In the genomic region with DNA sequence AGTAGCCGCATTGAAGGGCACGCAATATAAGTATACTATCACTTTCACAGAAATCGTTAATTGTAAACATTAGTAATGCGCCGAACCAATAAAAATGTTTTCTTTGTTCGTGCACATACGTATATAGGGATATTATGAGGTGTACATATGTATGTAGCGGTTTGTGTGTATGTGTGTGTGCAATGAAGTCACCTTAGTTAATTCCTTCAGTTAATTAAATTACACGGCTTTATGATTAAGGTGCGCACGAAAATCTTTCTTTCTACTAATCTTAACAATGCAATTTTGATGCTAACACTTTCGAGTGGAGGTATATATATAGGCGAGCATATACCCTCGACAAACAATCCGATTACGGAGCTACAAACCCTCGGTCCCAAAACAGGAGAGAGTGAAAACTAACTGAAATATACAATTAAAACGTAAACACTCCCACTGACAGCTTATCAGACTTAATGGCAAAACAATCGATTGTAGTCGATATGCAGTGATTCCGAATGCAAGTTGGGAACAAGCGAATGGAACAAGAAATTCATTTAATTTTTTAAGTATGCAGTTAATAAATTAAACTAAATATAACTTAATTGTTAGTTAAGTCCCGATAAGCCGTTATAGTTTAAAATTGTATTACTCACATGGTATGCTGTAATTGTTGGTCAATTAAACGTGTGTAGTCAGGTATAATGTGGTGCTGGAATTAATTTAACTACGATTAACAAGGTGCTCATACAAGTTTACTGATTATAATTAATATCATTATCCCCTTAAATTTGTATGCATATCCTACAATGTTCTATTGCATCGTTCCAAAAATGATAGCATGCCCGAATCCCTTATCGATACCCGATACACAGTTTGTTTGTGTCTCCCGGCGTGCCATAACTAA, we compare ENCODE assay signal across 1 fruit fly cellular context.
TF ChIP-seq lines count a peak whose summit lies in the region.

A gene (minus strand): TSS at position 716 of the 886 bp plus-strand sequence.
A gene (plus strand): TSS at position 851 of the 886 bp plus-strand sequence.

TF ChIP-seq in whole organism, embryonic, 481 proteins besides CTCF, POLR2A, EP300 and RAD21 (continued from another document):
- peak; percentile 39; the same call in 1 of the 3 replicates for TF ChIP-seq so (GFP tag; IDR thresholded peaks at IDR 0.05; lab: Robert Waterston, UW)
- TF ChIP-seq CG17802 (tag; optimal IDR thresholded peaks at IDR 0.05; lab: Kevin White, UChicago): peak; percentile 25
- TF ChIP-seq NC2α (GFP tag; optimal IDR thresholded peaks at IDR 0.05; lab: Kevin White, UChicago): peak; percentile 25
- TF ChIP-seq nmo (GFP tag; optimal IDR thresholded peaks at IDR 0.05; lab: Kevin White, UChicago): peak; percentile 72
- peak; percentile 32 for TF ChIP-seq CG18262 (tag; optimal IDR thresholded peaks at IDR 0.05; lab: Kevin White, UChicago)
- TF ChIP-seq peb (GFP tag; IDR thresholded peaks at IDR 0.05; lab: Robert Waterston, UW): no peak
- no peak for TF ChIP-seq CG6813 (GFP tag; optimal IDR thresholded peaks at IDR 0.05; lab: Kevin White, UChicago)
- TF ChIP-seq CG13624 (GFP tag; optimal IDR thresholded peaks at IDR 0.05; lab: Kevin White, UChicago): no peak
- TF ChIP-seq amos (GFP tag; IDR thresholded peaks at IDR 0.05; lab: Robert Waterston, UW; ENCODE audit: partially characterized antibody): peak; percentile 78; the same call in 1 of the 2 replicates
- peak; percentile 62 for TF ChIP-seq CG13287 (GFP tag; IDR thresholded peaks at IDR 0.05; lab: Robert Waterston, UW; ENCODE audit: partially characterized antibody)
- no peak for TF ChIP-seq BtbVII (GFP tag; optimal IDR thresholded peaks at IDR 0.05; lab: Kevin White, UChicago)
- TF ChIP-seq CG4424 (GFP tag; optimal IDR thresholded peaks at IDR 0.05; lab: Kevin White, UChicago): peak; percentile 8
- peak; percentile 100 for TF ChIP-seq CG1603 (tag; optimal IDR thresholded peaks at IDR 0.05; lab: Kevin White, UChicago)
- TF ChIP-seq oc (tag; optimal IDR thresholded peaks at IDR 0.05; lab: Kevin White, UChicago): no peak
- TF ChIP-seq Blimp-1 (GFP tag; optimal IDR thresholded peaks at IDR 0.05; lab: Kevin White, UChicago): no peak
- TF ChIP-seq Sry-δ (GFP tag; optimal IDR thresholded peaks at IDR 0.05; lab: Kevin White, UChicago): peak; percentile 91
- TF ChIP-seq pfk (GFP tag; optimal IDR thresholded peaks at IDR 0.05; lab: Kevin White, UChicago): peak; percentile 95
- 0 out of 3 replicates have a peak, but pooled peaks have one; percentile 28 for TF ChIP-seq Doc3 (GFP tag; IDR thresholded peaks at IDR 0.05; lab: Robert Waterston, UW; ENCODE audit: partially characterized antibody)
- peak; percentile 11 for TF ChIP-seq Myb (GFP tag; optimal IDR thresholded peaks at IDR 0.05; lab: Kevin White, UChicago)
- peak; percentile 55 for TF ChIP-seq CG12391 (tag; optimal IDR thresholded peaks at IDR 0.05; lab: Kevin White, UChicago)
- peak; percentile 70 for TF ChIP-seq CG14710 (tag; optimal IDR thresholded peaks at IDR 0.05; lab: Kevin White, UChicago)
- peak; percentile 39 for TF ChIP-seq trem (tag; optimal IDR thresholded peaks at IDR 0.05; lab: Kevin White, UChicago)
- TF ChIP-seq eyg (GFP tag; optimal IDR thresholded peaks at IDR 0.05; lab: Kevin White, UChicago): no peak
- TF ChIP-seq croc (GFP tag; conservative IDR thresholded peaks at IDR 0.05; lab: Robert Waterston, UW): no peak
- TF ChIP-seq CG11723 (GFP tag; optimal IDR thresholded peaks at IDR 0.05; lab: Kevin White, UChicago): peak; percentile 94
- peak; percentile 78 for TF ChIP-seq CG2116 (GFP tag; optimal IDR thresholded peaks at IDR 0.05; lab: Kevin White, UChicago)
- peak; percentile 74 for TF ChIP-seq knrl (GFP tag; IDR thresholded peaks at IDR 0.05; lab: Robert Waterston, UW; ENCODE audit: partially characterized antibody)
- TF ChIP-seq phol (tag; optimal IDR thresholded peaks at IDR 0.05; lab: Kevin White, UChicago): peak; percentile 61
- peak; percentile 14 for TF ChIP-seq grn (GFP tag; optimal IDR thresholded peaks at IDR 0.05; lab: Kevin White, UChicago)
- TF ChIP-seq fd96Cb (tag; optimal IDR thresholded peaks at IDR 0.05; lab: Kevin White, UChicago): peak; percentile 1
- peak; percentile 66; the same call in 2 of the 3 replicates for TF ChIP-seq HLH4C (GFP tag; IDR thresholded peaks at IDR 0.05; lab: Robert Waterston, UW; ENCODE audit: partially characterized antibody)
- TF ChIP-seq CG34376 (GFP tag; optimal IDR thresholded peaks at IDR 0.05; lab: Kevin White, UChicago): peak; percentile 36
- TF ChIP-seq CG8924 (tag; optimal IDR thresholded peaks at IDR 0.05; lab: Kevin White, UChicago): peak; percentile 47
- TF ChIP-seq Med (GFP tag; lab: Kevin White, UChicago): peak; percentile 79
- peak; percentile 71; the same call in 1 of the 3 replicates for TF ChIP-seq hb (GFP tag; IDR thresholded peaks at IDR 0.05; lab: Robert Waterston, UW; ENCODE audit: partially characterized antibody)
- no peak for TF ChIP-seq da (GFP tag; optimal IDR thresholded peaks at IDR 0.05; lab: Kevin White, UChicago)
- TF ChIP-seq CG14860 (GFP tag; IDR thresholded peaks at IDR 0.05; lab: Robert Waterston, UW; ENCODE audit: partially characterized antibody): peak; percentile 50; the same call in 1 of the 3 replicates
- no peak for TF ChIP-seq CG7928 (GFP tag; optimal IDR thresholded peaks at IDR 0.05; lab: Kevin White, UChicago)
- peak; percentile 34 for TF ChIP-seq CG4820 (GFP tag; optimal IDR thresholded peaks at IDR 0.05; lab: Kevin White, UChicago)
- TF ChIP-seq sens (GFP tag; lab: Kevin White, UChicago): peak; percentile 77
- TF ChIP-seq Ravus (GFP tag; IDR thresholded peaks at IDR 0.05; lab: Robert Waterston, UW): no peak
- no peak for TF ChIP-seq CG12236 (GFP tag; optimal IDR thresholded peaks at IDR 0.05; lab: Kevin White, UChicago)
- TF ChIP-seq lab (GFP tag; optimal IDR thresholded peaks at IDR 0.05; lab: Kevin White, UChicago): no peak
- TF ChIP-seq Fer1 (GFP tag; optimal IDR thresholded peaks at IDR 0.05; lab: Kevin White, UChicago): peak; percentile 5
- peak; percentile 66; the same call in 1 of the 2 replicates for TF ChIP-seq inv (GFP tag; IDR thresholded peaks at IDR 0.05; lab: Robert Waterston, UW; ENCODE audit: partially characterized antibody)
- TF ChIP-seq tll (GFP tag; optimal IDR thresholded peaks at IDR 0.05; lab: Kevin White, UChicago): peak in 1 of 2 experiments; percentile 66
- peak; percentile 16 for TF ChIP-seq CG15514 (GFP tag; optimal IDR thresholded peaks at IDR 0.05; lab: Kevin White, UChicago)
- 0 out of 2 replicates have a peak, but pooled peaks have one; percentile 27 for TF ChIP-seq nerfin-2 (GFP tag; IDR thresholded peaks at IDR 0.05; lab: Robert Waterston, UW; ENCODE audit: partially characterized antibody)
- no peak for TF ChIP-seq CG4730 (GFP tag; IDR thresholded peaks at IDR 0.05; lab: Robert Waterston, UW)
- TF ChIP-seq Opbp (GFP tag; IDR thresholded peaks at IDR 0.05; lab: Robert Waterston, UW; ENCODE audit: partially characterized antibody): peak; percentile 77; the same call in 2 of the 3 replicates
- peak; percentile 2 for TF ChIP-seq luna (GFP tag; optimal IDR thresholded peaks at IDR 0.05; lab: Kevin White, UChicago)
- peak; percentile 67 for TF ChIP-seq unc-4 (GFP tag; IDR thresholded peaks at IDR 0.05; lab: Robert Waterston, UW; ENCODE audit: partially characterized antibody)
- peak; percentile 69 for TF ChIP-seq Scr (GFP tag; IDR thresholded peaks at IDR 0.05; lab: Robert Waterston, UW; ENCODE audit: partially characterized antibody)
- peak in 1 of 3 experiments; percentile 31 for TF ChIP-seq lola (GFP tag; optimal IDR thresholded peaks at IDR 0.05; lab: Kevin White, UChicago)
- TF ChIP-seq CG34224 (GFP tag; IDR thresholded peaks at IDR 0.05; lab: Robert Waterston, UW; ENCODE audit: partially characterized antibody): no peak
- peak; percentile 16 for TF ChIP-seq CG12155 (GFP tag; optimal IDR thresholded peaks at IDR 0.05; lab: Kevin White, UChicago)
- peak; percentile 1 for TF ChIP-seq mam (GFP tag; optimal IDR thresholded peaks at IDR 0.05; lab: Kevin White, UChicago)
- no peak for TF ChIP-seq Taf1 (GFP tag; IDR thresholded peaks at IDR 0.05; lab: Robert Waterston, UW)
- TF ChIP-seq CG17385 (GFP tag; optimal IDR thresholded peaks at IDR 0.05; lab: Kevin White, UChicago): peak; percentile 20
- TF ChIP-seq CG8290 (GFP tag; optimal IDR thresholded peaks at IDR 0.05; lab: Kevin White, UChicago): peak; percentile 77
- peak; percentile 72 to 82 for TF ChIP-seq CG8290 (tag; optimal IDR thresholded peaks at IDR 0.05; lab: Kevin White, UChicago)
- peak; percentile 31 for TF ChIP-seq CG17829 (tag; optimal IDR thresholded peaks at IDR 0.05; lab: Kevin White, UChicago)
- peak; percentile 11 for TF ChIP-seq CG4617 (GFP tag; optimal IDR thresholded peaks at IDR 0.05; lab: Kevin White, UChicago; ENCODE audit: borderline replicate concordance)
- TF ChIP-seq kah (GFP tag; optimal IDR thresholded peaks at IDR 0.05; lab: Kevin White, UChicago): peak; percentile 2
- no peak for TF ChIP-seq CG4328 (GFP tag; optimal IDR thresholded peaks at IDR 0.05; lab: Kevin White, UChicago)
- peak; percentile 68 for TF ChIP-seq Ets97D (GFP tag; optimal IDR thresholded peaks at IDR 0.05; lab: Kevin White, UChicago)
- TF ChIP-seq chm (GFP tag; IDR thresholded peaks at IDR 0.05; lab: Robert Waterston, UW): 0 out of 2 replicates have a peak, but pooled peaks have one; percentile 10
- peak; percentile 26 for TF ChIP-seq mirr (GFP tag; optimal IDR thresholded peaks at IDR 0.05; lab: Kevin White, UChicago)
- no peak for TF ChIP-seq Optix (GFP tag; IDR thresholded peaks at IDR 0.05; lab: Robert Waterston, UW)
- peak; percentile 46 for TF ChIP-seq Hsf (GFP tag; optimal IDR thresholded peaks at IDR 0.05; lab: Kevin White, UChicago)
- TF ChIP-seq Ets65A (GFP tag; lab: Kevin White, UChicago): peak; percentile 92
- 0 out of 3 replicates have a peak, but pooled peaks have one; percentile 56 for TF ChIP-seq CG7963 (GFP tag; IDR thresholded peaks at IDR 0.05; lab: Robert Waterston, UW; ENCODE audit: partially characterized antibody)
- peak; percentile 5 for TF ChIP-seq HLH54F (GFP tag; optimal IDR thresholded peaks at IDR 0.05; lab: Kevin White, UChicago)
- TF ChIP-seq sug (tag; optimal IDR thresholded peaks at IDR 0.05; lab: Kevin White, UChicago): peak; percentile 7
- peak; percentile 34; the same call in 1 of the 3 replicates for TF ChIP-seq CG34422 (GFP tag; IDR thresholded peaks at IDR 0.05; lab: Robert Waterston, UW)
- TF ChIP-seq CG2875 (GFP tag; optimal IDR thresholded peaks at IDR 0.05; lab: Kevin White, UChicago): no peak
- no peak for TF ChIP-seq CG9609 (GFP tag; optimal IDR thresholded peaks at IDR 0.05; lab: Kevin White, UChicago)
